Worm (Caenorhabditis elegans) whole organism, L1 larva: ENCODE data around the gene F49F1.9.

Experiments used
- blmp-1 ChIP-seq: fragments of 150-350 bp; optimal IDR thresholded peaks from 2 replicates; lab custom pipeline; 2014; ENCODE audit warnings: missing biosample characterization, missing genetic modification characterization
- jun-1 ChIP-seq: fragments of 150-350 bp; optimal IDR thresholded peaks from 2 replicates; lab custom pipeline; 2014; ENCODE audit warnings: missing biosample characterization, missing genetic modification reagents, missing genetic modification characterization
- mdl-1 ChIP-seq, 2 experiments: fragments of 150-350 bp; optimal IDR thresholded peaks; 2 replicates each; lab custom pipeline; 2014 to 2017; ENCODE audit warnings: missing biosample characterization in 2 of 2, missing genetic modification characterization in 2 of 2, inconsistent platforms in 1 of 2
- nhr-76 ChIP-seq: sonication (generic microtip); optimal IDR thresholded peaks from 2 replicates; lab custom pipeline; 2017; ENCODE audit warnings: missing biosample characterization, missing genetic modification characterization
- nhr-77 ChIP-seq: fragments of 150-350 bp; optimal IDR thresholded peaks from 2 replicates; lab custom pipeline; 2014; ENCODE audit warnings: missing biosample characterization, missing genetic modification characterization
- pag-3 ChIP-seq: sonication (generic microtip); optimal IDR thresholded peaks from 2 replicates; lab custom pipeline; 2017; ENCODE audit warnings: missing genetic modification characterization, mild to moderate bottlenecking, missing compliant biosample characterization, antibody characterized with exemption, borderline replicate concordance; ENCODE audit not compliant: insufficient read depth
- pqm-1 ChIP-seq: sonication (generic microtip); optimal IDR thresholded peaks from 3 replicates; lab custom pipeline; 2017; ENCODE audit warnings: missing biosample characterization, missing genetic modification characterization
- skn-1 ChIP-seq: fragments of 150-350 bp; optimal IDR thresholded peaks from 2 replicates; lab custom pipeline; 2014; ENCODE audit warnings: missing biosample characterization, missing genetic modification characterization

- TF ChIP-seq skn-1 (tag; lab: Kevin White, UChicago) (no peak), pag-3 (no peak), pqm-1 (tag; lab: Kevin White, UChicago) (no peak), mdl-1 (tag; optimal IDR thresholded peaks at IDR 0.05; lab: Kevin White, UChicago) (no peak), jun-1 (tag; lab: Kevin White, UChicago) (no peak), nhr-76 (tag; lab: Kevin White, UChicago) (no peak), nhr-77 (no peak), blmp-1 (tag; lab: Kevin White, UChicago) (no peak)
Observed at ce11 chrIV:4139022-4139421, 1.6 kb upstream of the F49F1.9 start, which contains the start of gene F49F1.10.
